Worm (Caenorhabditis elegans): ENCODE results near the gene W02A2.5.

W02A2.5 gene

ce11 chrIV:13383763-13384436 lies 41.2 kb downstream of the W02A2.5 start, which contains the start of gene rab-19:
TSS of gene rab-19 (minus strand) at chrIV:13384386.
- TF ChIP-seq lin-11 (tag; optimal IDR thresholded peaks at IDR 0.05) (no peak), ceh-31 (tag; optimal IDR thresholded peaks at IDR 0.05) (peak; percentile 28), ceh-34 (tag; optimal IDR thresholded peaks at IDR 0.05) (no peak), unc-42 (tag; optimal IDR thresholded peaks at IDR 0.05) (peak; percentile 71), ceh-24 (tag; optimal IDR thresholded peaks at IDR 0.05) (no peak), ceh-48 (tag; optimal IDR thresholded peaks at IDR 0.05) (peak; percentile 72), ceh-22 (tag; optimal IDR thresholded peaks at IDR 0.05) (no peak), elt-2 (tag; optimal IDR thresholded peaks at IDR 0.05) (no peak), ceh-19 (GFP tag; optimal IDR thresholded peaks at IDR 0.05) (no peak), ceh-18 (tag; optimal IDR thresholded peaks at IDR 0.05) (no peak), pag-3 (tag; optimal IDR thresholded peaks at IDR 0.05; ENCODE audit: borderline replicate concordance) (no peak)

ce11 chrIV:13386043-13386442 lies 43.4 kb downstream of the W02A2.5 start, which contains the start of the genes Y62E10A.20, Y62E10A.23 and mdt-9:
TSS of gene Y62E10A.20 (minus strand) at chrIV:13386091.
TSS of gene Y62E10A.23 (plus strand) at chrIV:13386324.
TSS of gene mdt-9 (plus strand) at chrIV:13386380.
- no peak for TF ChIP-seq lim-6 (tag; optimal IDR thresholded peaks at IDR 0.05)
- peak; percentile 49 for TF ChIP-seq hlh-15 (tag; optimal IDR thresholded peaks at IDR 0.05)
- TF ChIP-seq odd-2 (tag; optimal IDR thresholded peaks at IDR 0.05), result peak; percentile 25
- peak; percentile 55 for TF ChIP-seq C08G9.2 (tag; optimal IDR thresholded peaks at IDR 0.05)
- TF ChIP-seq ceh-45 (GFP tag; IDR thresholded peaks at IDR 0.05), result 0 out of 2 replicates have a peak, but pooled peaks have one; percentile 52
- no peak for TF ChIP-seq ceh-22 (tag; optimal IDR thresholded peaks at IDR 0.05)
- TF ChIP-seq T23F11.4 (GFP tag; optimal IDR thresholded peaks at IDR 0.05), result peak; percentile 66
- peak; percentile 67 for TF ChIP-seq pat-9 (tag; optimal IDR thresholded peaks at IDR 0.05)
- peak; percentile 49 for TF ChIP-seq gmeb-2 (tag; optimal IDR thresholded peaks at IDR 0.05)
- no peak for TF ChIP-seq elt-4 (tag; optimal IDR thresholded peaks at IDR 0.05)
- TF ChIP-seq fkh-6 (tag; optimal IDR thresholded peaks at IDR 0.05), result peak; percentile 29
- TF ChIP-seq rnt-1 (tag; optimal IDR thresholded peaks at IDR 0.05), result peak; percentile 45
- TF ChIP-seq ceh-9 (tag; optimal IDR thresholded peaks at IDR 0.05), result no peak
- no peak for TF ChIP-seq ets-4 (tag; optimal IDR thresholded peaks at IDR 0.05)
- peak; percentile 33 for TF ChIP-seq zip-5 (tag; optimal IDR thresholded peaks at IDR 0.05)
- peak; percentile 33 for TF ChIP-seq lin-11 (tag; optimal IDR thresholded peaks at IDR 0.05)
- peak; percentile 77 for TF ChIP-seq ref-2 (tag; optimal IDR thresholded peaks at IDR 0.05)
- TF ChIP-seq dmd-4 (tag; optimal IDR thresholded peaks at IDR 0.05; ENCODE audit: borderline replicate concordance), result no peak
- no peak for TF ChIP-seq ama-1 (optimal IDR thresholded peaks at IDR 0.05)
- peak; percentile 87 for TF ChIP-seq ceh-31 (tag; optimal IDR thresholded peaks at IDR 0.05)
- TF ChIP-seq ceh-34 (tag; optimal IDR thresholded peaks at IDR 0.05), result peak; percentile 67
- TF ChIP-seq pax-1 (tag; optimal IDR thresholded peaks at IDR 0.05), result peak; percentile 24
- peak; percentile 14 for TF ChIP-seq ceh-24 (tag; optimal IDR thresholded peaks at IDR 0.05)
- TF ChIP-seq npax-4 (tag; optimal IDR thresholded peaks at IDR 0.05), result peak; percentile 35
- peak; percentile 59 for TF ChIP-seq sox-4 (tag; optimal IDR thresholded peaks at IDR 0.05)
- TF ChIP-seq dve-1 (tag; optimal IDR thresholded peaks at IDR 0.05), result peak; percentile 64
- peak; percentile 40 for TF ChIP-seq madf-2 (tag; optimal IDR thresholded peaks at IDR 0.05)
- TF ChIP-seq che-1 (tag; optimal IDR thresholded peaks at IDR 0.05), result peak; percentile 42
- peak; percentile 28 for TF ChIP-seq F13H6.1 (tag; optimal IDR thresholded peaks at IDR 0.05)
- TF ChIP-seq fax-1 (tag; optimal IDR thresholded peaks at IDR 0.05), result peak; percentile 91
- TF ChIP-seq pha-4 (tag; optimal IDR thresholded peaks at IDR 0.05), result no peak
- TF ChIP-seq unc-3 (GFP tag; conservative IDR thresholded peaks at IDR 0.05), result peak; percentile 70; the same call in 1 of the 2 replicates
- peak; percentile 68 for TF ChIP-seq unc-3 (tag; optimal IDR thresholded peaks at IDR 0.05)
- peak; percentile 67 for TF ChIP-seq tbx-2 (tag; optimal IDR thresholded peaks at IDR 0.05)
- peak; percentile 55 for TF ChIP-seq unc-86 (tag; optimal IDR thresholded peaks at IDR 0.05)
- peak; percentile 77 for TF ChIP-seq K09A11.1 (tag; optimal IDR thresholded peaks at IDR 0.05; ENCODE audit: insufficient read depth)
- TF ChIP-seq ahr-1 (tag; optimal IDR thresholded peaks at IDR 0.05), result peak; percentile 36
- peak; percentile 54 for TF ChIP-seq pha-2 (tag; optimal IDR thresholded peaks at IDR 0.05)
- TF ChIP-seq unc-42 (tag; optimal IDR thresholded peaks at IDR 0.05), result peak; percentile 89
- TF ChIP-seq fkh-10 (GFP tag; optimal IDR thresholded peaks at IDR 0.05), result no peak
- TF ChIP-seq hlh-6 (tag; optimal IDR thresholded peaks at IDR 0.05), result no peak
- peak; percentile 80 for TF ChIP-seq elt-2 (tag; optimal IDR thresholded peaks at IDR 0.05)
- peak; percentile 88 for TF ChIP-seq ceh-14 (tag; optimal IDR thresholded peaks at IDR 0.05)
- peak; percentile 52 for TF ChIP-seq K02D7.2 (tag; optimal IDR thresholded peaks at IDR 0.05)
- TF ChIP-seq hlh-30 (tag; optimal IDR thresholded peaks at IDR 0.05; ENCODE audit: insufficient read depth), result peak; percentile 2

All from whole organism, late embryonic.